Worm (Caenorhabditis elegans) whole organism, L4 larva: ENCODE measurements around the gene ceh-91.

ENCODE experiments used
- F10B5.3 ChIP-seq: sonication (generic microtip); optimal IDR thresholded peaks from 2 replicates; lab custom pipeline; 2016; ENCODE audit warnings: mild to moderate bottlenecking, missing genetic modification characterization, missing compliant biosample characterization
- F26F4.8 ChIP-seq: fragments of 200-800 bp; sonication (Bioruptor generic); conservative IDR thresholded peaks from 2 replicates; pipeline ENCODE4 v1.3.6; 2022; ENCODE audit warnings: missing genetic modification characterization, missing compliant biosample characterization
- F44E2.7 ChIP-seq: fragments of 200-800 bp; sonication (Bioruptor generic); IDR thresholded peaks from 2 replicates; pipeline ENCODE4 v2.1.2; 2022; ENCODE audit warnings: missing genetic modification characterization, missing compliant biosample characterization
- R02D3.7 ChIP-seq: fragments of 150-350 bp; sonication (generic microtip); optimal IDR thresholded peaks from 3 replicates; lab custom pipeline; 2014; ENCODE audit warnings: missing biosample characterization, missing genetic modification characterization
- T20F7.1 ChIP-seq: fragments of 200-800 bp; sonication (Bioruptor generic); optimal IDR thresholded peaks from 2 replicates; lab custom pipeline; 2018; ENCODE audit warnings: mild to moderate bottlenecking, missing genetic modification characterization, missing compliant biosample characterization
- Y48G9A.11 ChIP-seq: fragments of 200-800 bp; sonication (Bioruptor generic); IDR thresholded peaks from 2 replicates; pipeline ENCODE4 v1.3.6; 2022; ENCODE audit warnings: missing genetic modification reagents, missing genetic modification characterization, missing compliant biosample characterization
- Y5F2A.4 ChIP-seq: fragments of 200-800 bp; sonication (Bioruptor generic); optimal IDR thresholded peaks from 2 replicates; lab custom pipeline; 2018; ENCODE audit warnings: mild to moderate bottlenecking, missing genetic modification characterization, missing compliant biosample characterization
- Y75B8A.6 ChIP-seq: fragments of 200-800 bp; sonication (Bioruptor generic); IDR thresholded peaks from 2 replicates; pipeline ENCODE4 v1.3.6; 2022; ENCODE audit warnings: missing genetic modification reagents, missing genetic modification characterization, missing compliant biosample characterization
- ZK337.2 ChIP-seq: fragments of 200-800 bp; sonication (Bioruptor generic); IDR thresholded peaks from 2 replicates; pipeline ENCODE4 v1.3.6; 2022; ENCODE audit warnings: missing genetic modification reagents, missing genetic modification characterization, missing compliant biosample characterization
- aly-2 ChIP-seq: sonication (generic microtip); optimal IDR thresholded peaks from 2 replicates; lab custom pipeline; 2018; ENCODE audit warnings: missing biosample characterization, missing genetic modification characterization
- arid-1 ChIP-seq: fragments of 200-800 bp; sonication (Bioruptor generic); conservative IDR thresholded peaks from 2 replicates; pipeline ENCODE4 v1.3.6; 2022; ENCODE audit warnings: missing genetic modification reagents, missing genetic modification characterization, missing compliant biosample characterization
- attf-4 ChIP-seq: sonication (generic microtip); optimal IDR thresholded peaks from 3 replicates; lab custom pipeline; 2017; ENCODE audit warnings: missing biosample characterization, missing genetic modification characterization
- ceh-20 ChIP-seq: fragments of 200-800 bp; sonication (Bioruptor generic); IDR thresholded peaks from 2 replicates; pipeline ENCODE4 v1.3.6; 2022; ENCODE audit warnings: missing genetic modification reagents, missing genetic modification characterization, missing compliant biosample characterization
- ceh-28 ChIP-seq: fragments of 150-350 bp; optimal IDR thresholded peaks from 2 replicates; lab custom pipeline; 2014; ENCODE audit warnings: missing biosample characterization, missing genetic modification reagents, missing genetic modification characterization
- dmd-6 ChIP-seq: fragments of 200-800 bp; sonication (Bioruptor generic); IDR thresholded peaks from 2 replicates; pipeline ENCODE4 v1.3.6; 2022; ENCODE audit warnings: missing genetic modification reagents, missing genetic modification characterization, missing compliant biosample characterization
- dpl-1 ChIP-seq: fragments of 150-350 bp; optimal IDR thresholded peaks from 2 replicates; lab custom pipeline; 2014; ENCODE audit warnings: missing biosample characterization, missing genetic modification reagents, missing genetic modification characterization
- dve-1 ChIP-seq: sonication (generic microtip); optimal IDR thresholded peaks from 2 replicates; lab custom pipeline; 2017; ENCODE audit warnings: antibody characterized with exemption, mild to moderate bottlenecking, missing genetic modification characterization, missing compliant biosample characterization; ENCODE audit not compliant: insufficient read depth
- egl-27 ChIP-seq: sonication (generic microtip); optimal IDR thresholded peaks from 3 replicates; lab custom pipeline; 2017; ENCODE audit warnings: missing biosample characterization, missing genetic modification reagents, missing genetic modification characterization
- gei-8 ChIP-seq: fragments of 200-800 bp; sonication (Bioruptor generic); optimal IDR thresholded peaks from 2 replicates; lab custom pipeline; 2018; ENCODE audit warnings: mild to moderate bottlenecking, missing genetic modification characterization, missing compliant biosample characterization
- hif-1 ChIP-seq, 2 experiments: sonication (generic microtip); optimal IDR thresholded peaks; 2 replicates each; lab custom pipeline; 2016 to 2017; ENCODE audit warnings: missing compliant biosample characterization in 2 of 2, missing genetic modification characterization in 2 of 2, missing genetic modification reagents in 2 of 2, missing genotype in 2 of 2, mild to moderate bottlenecking in 1 of 2
- hlh-11 ChIP-seq: fragments of 200-800 bp; sonication (Bioruptor generic); optimal IDR thresholded peaks from 2 replicates; lab custom pipeline; 2018; ENCODE audit warnings: mild to moderate bottlenecking, missing genetic modification characterization, missing compliant biosample characterization
- hlh-30 ChIP-seq: sonication (generic microtip); optimal IDR thresholded peaks from 2 replicates; lab custom pipeline; 2017; ENCODE audit warnings: antibody characterized with exemption, mild to moderate bottlenecking, missing genetic modification characterization, missing compliant biosample characterization; ENCODE audit not compliant: insufficient read depth
- hmg-1.1 ChIP-seq: fragments of 200-800 bp; sonication (Bioruptor generic); IDR thresholded peaks from 2 replicates; pipeline ENCODE4 v1.3.6; 2022; ENCODE audit warnings: missing genetic modification reagents, missing genetic modification characterization, missing compliant biosample characterization
- lin-38 ChIP-seq: fragments of 200-800 bp; sonication (Bioruptor generic); IDR thresholded peaks from 2 replicates; pipeline ENCODE4 v1.3.6; 2022; ENCODE audit warnings: missing genetic modification reagents, missing genetic modification characterization, missing compliant biosample characterization
- lir-3 ChIP-seq: sonication (generic microtip); optimal IDR thresholded peaks from 2 replicates; lab custom pipeline; 2016; ENCODE audit warnings: mild to moderate bottlenecking, missing genetic modification characterization, missing compliant biosample characterization
- lsy-2 ChIP-seq, 2 experiments: fragments of 150-350 bp in 1 of 2; sonication (generic microtip) in 1 of 2; optimal IDR thresholded peaks; 2 replicates each; lab custom pipeline; 2014 to 2017; ENCODE audit warnings: missing biosample characterization in 2 of 2, missing genetic modification characterization in 2 of 2
- mxl-3 ChIP-seq: fragments of 200-800 bp; sonication (Bioruptor generic); optimal IDR thresholded peaks from 2 replicates; lab custom pipeline; 2018; ENCODE audit warnings: mild to moderate bottlenecking, missing genetic modification characterization, missing compliant biosample characterization
- nhr-237 ChIP-seq: sonication (generic microtip); optimal IDR thresholded peaks from 2 replicates; lab custom pipeline; 2017; ENCODE audit warnings: missing biosample characterization, missing genetic modification characterization
- nhr-28 ChIP-seq: fragments of 150-350 bp; optimal IDR thresholded peaks from 2 replicates; lab custom pipeline; 2014; ENCODE audit warnings: missing biosample characterization, missing genetic modification characterization
- nhr-41 ChIP-seq: fragments of 200-800 bp; sonication (Bioruptor generic); IDR thresholded peaks from 2 replicates; pipeline ENCODE4 v1.3.6; 2022; ENCODE audit warnings: missing genetic modification reagents, missing genetic modification characterization, missing compliant biosample characterization
- nhr-42 ChIP-seq: fragments of 200-800 bp; sonication (Bioruptor generic); IDR thresholded peaks from 2 replicates; pipeline ENCODE4 v1.3.6; 2022; ENCODE audit warnings: missing genetic modification characterization, missing compliant biosample characterization
- nhr-48 ChIP-seq: sonication (generic microtip); optimal IDR thresholded peaks from 2 replicates; lab custom pipeline; 2016; ENCODE audit warnings: mild to moderate bottlenecking, missing genetic modification characterization, missing compliant biosample characterization
- nhr-6 ChIP-seq: fragments of 150-350 bp; optimal IDR thresholded peaks from 2 replicates; lab custom pipeline; 2014; ENCODE audit warnings: missing biosample characterization, missing genetic modification characterization
- nhr-76 ChIP-seq: fragments of 150-350 bp; optimal IDR thresholded peaks from 2 replicates; lab custom pipeline; 2014; ENCODE audit warnings: missing biosample characterization, missing genetic modification characterization
- pha-4 ChIP-seq, 2 experiments: fragments of 150-350 bp in 1 of 2; fragments of 200-800 bp in 1 of 2; sonication (Bioruptor generic) in 1 of 2; IDR thresholded peaks in 1 of 2; optimal IDR thresholded peaks in 1 of 2; 2 replicates each; pipeline versions ENCODE4 v1.3.6 to Lab custom; 2014 to 2022; ENCODE audit warnings: missing genetic modification characterization in 2 of 2, missing genetic modification reagents in 2 of 2, missing biosample characterization in 1 of 2, missing compliant biosample characterization in 1 of 2
- skn-1 ChIP-seq: fragments of 150-350 bp; optimal IDR thresholded peaks from 2 replicates; lab custom pipeline; 2014; ENCODE audit warnings: missing biosample characterization, missing genetic modification characterization
- spr-1 ChIP-seq: sonication (generic microtip); optimal IDR thresholded peaks from 2 replicates; lab custom pipeline; 2016; ENCODE audit warnings: mild to moderate bottlenecking, missing genetic modification characterization, missing compliant biosample characterization
- spr-3 ChIP-seq: fragments of 200-800 bp; sonication (Bioruptor generic); optimal IDR thresholded peaks from 2 replicates; lab custom pipeline; 2018; ENCODE audit warnings: mild to moderate bottlenecking, missing genetic modification characterization, missing compliant biosample characterization
- tag-97 ChIP-seq: fragments of 200-800 bp; sonication (Bioruptor generic); IDR thresholded peaks from 2 replicates; pipeline ENCODE4 v1.3.6; 2022; ENCODE audit warnings: missing genetic modification characterization, missing compliant biosample characterization
- unc-39 ChIP-seq: sonication (generic microtip); optimal IDR thresholded peaks from 2 replicates; lab custom pipeline; 2017; ENCODE audit warnings: missing biosample characterization, missing genetic modification characterization
- zfp-3 ChIP-seq: fragments of 200-800 bp; sonication (Bioruptor generic); conservative IDR thresholded peaks from 2 replicates; pipeline ENCODE4 v1.3.6; 2022; ENCODE audit warnings: missing genetic modification reagents, missing genetic modification characterization, missing compliant biosample characterization
- zip-11 ChIP-seq: fragments of 200-800 bp; sonication (Bioruptor generic); IDR thresholded peaks from 2 replicates; pipeline ENCODE4 v1.3.6; 2022; ENCODE audit warnings: missing genetic modification characterization, missing compliant biosample characterization

ceh-91 gene

DNA sequence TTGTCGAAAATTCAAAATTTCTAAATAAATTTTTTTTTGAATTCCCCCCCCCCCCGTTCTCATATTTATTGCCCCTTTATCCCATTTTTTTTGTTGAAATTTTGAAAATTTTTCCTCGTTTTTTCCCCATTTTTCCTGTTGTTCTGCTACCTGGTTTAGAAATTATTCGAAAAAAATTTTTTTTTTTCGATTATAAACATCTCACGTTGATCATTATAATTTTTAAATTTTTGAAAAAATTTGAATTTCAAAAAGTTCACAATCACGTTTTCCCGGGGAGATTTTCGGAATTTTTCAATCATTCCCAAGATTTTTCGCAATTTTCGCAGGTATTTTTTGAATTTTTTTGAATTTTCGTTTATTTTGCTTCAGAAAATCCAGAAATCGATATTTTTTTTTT, 27.6 kb upstream of the ceh-91 start, which contains the start of gene Y66D12A.3:
TSS of gene Y66D12A.3 (plus strand) at position 301 of the 400 bp plus-strand sequence.
- TF ChIP-seq Y48G9A.11 (GFP tag; lab: Robert Waterston, UW), result no peak
- TF ChIP-seq aly-2 (tag; lab: Kevin White, UChicago), result no peak
- no peak for TF ChIP-seq zfp-3
- no peak for TF ChIP-seq ceh-20 (GFP tag; lab: Robert Waterston, UW)
- TF ChIP-seq skn-1, result no peak
- TF ChIP-seq ZK337.2 (GFP tag; lab: Robert Waterston, UW), result no peak
- no peak for TF ChIP-seq hmg-1.1 (GFP tag; lab: Robert Waterston, UW)
- no peak for TF ChIP-seq mxl-3 (GFP tag; lab: Kevin White, UChicago)
- TF ChIP-seq nhr-237 (tag; lab: Kevin White, UChicago), result no peak
- TF ChIP-seq nhr-28 (tag; lab: Kevin White, UChicago), result no peak
- no peak for TF ChIP-seq nhr-48 (tag; lab: Kevin White, UChicago)
- TF ChIP-seq lsy-2 (tag; optimal IDR thresholded peaks at IDR 0.05; lab: Kevin White, UChicago), result no peak
- no peak for TF ChIP-seq arid-1 (GFP tag; lab: Robert Waterston, UW)
- TF ChIP-seq pha-4 (GFP tag; IDR thresholded peaks at IDR 0.05; lab: Robert Waterston, UW), result no peak
- TF ChIP-seq pha-4 (tag; optimal IDR thresholded peaks at IDR 0.05; lab: Kevin White, UChicago), result no peak

DNA sequence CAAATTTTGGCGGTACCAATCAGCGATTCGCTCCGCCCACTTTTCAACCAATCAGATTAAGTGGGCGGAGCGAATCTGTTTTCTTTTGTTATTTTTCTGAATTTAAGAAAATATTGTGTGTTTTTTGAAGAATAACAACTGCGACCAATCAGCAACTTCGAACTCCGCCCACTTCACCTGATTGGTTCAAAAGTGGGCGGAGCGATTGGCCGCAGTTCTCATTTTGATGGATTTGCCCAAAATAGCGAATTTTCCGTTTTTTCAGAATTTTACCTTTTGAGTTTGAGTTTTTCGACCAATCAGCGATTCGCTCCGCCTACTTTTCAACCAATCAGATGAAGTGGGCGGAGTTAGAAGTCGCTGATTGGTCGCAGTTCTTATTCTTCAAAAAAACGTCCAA, 27.2 kb upstream of the ceh-91 start:
- no peak for TF ChIP-seq egl-27 (tag; lab: Kevin White, UChicago)
- no peak for TF ChIP-seq zfp-3
- no peak for TF ChIP-seq dve-1 (tag; lab: Kevin White, UChicago)
- TF ChIP-seq F10B5.3 (tag; lab: Kevin White, UChicago), result no peak
- no peak for TF ChIP-seq T20F7.1
- no peak for TF ChIP-seq F26F4.8
- TF ChIP-seq Y5F2A.4 (GFP tag; lab: Kevin White, UChicago), result no peak
- TF ChIP-seq dmd-6 (GFP tag; lab: Robert Waterston, UW), result no peak
- TF ChIP-seq gei-8 (GFP tag; lab: Kevin White, UChicago), result no peak
- no peak for TF ChIP-seq spr-1 (tag; lab: Kevin White, UChicago)
- no peak for TF ChIP-seq Y75B8A.6 (GFP tag; lab: Robert Waterston, UW)
- no peak for TF ChIP-seq tag-97 (GFP tag; lab: Robert Waterston, UW)
- no peak for TF ChIP-seq dpl-1
- TF ChIP-seq spr-3 (GFP tag; lab: Kevin White, UChicago), result no peak
- TF ChIP-seq lir-3 (tag; lab: Kevin White, UChicago), result no peak
- TF ChIP-seq attf-4 (tag; lab: Kevin White, UChicago), result no peak
- TF ChIP-seq hlh-30 (tag; lab: Kevin White, UChicago), result no peak

DNA sequence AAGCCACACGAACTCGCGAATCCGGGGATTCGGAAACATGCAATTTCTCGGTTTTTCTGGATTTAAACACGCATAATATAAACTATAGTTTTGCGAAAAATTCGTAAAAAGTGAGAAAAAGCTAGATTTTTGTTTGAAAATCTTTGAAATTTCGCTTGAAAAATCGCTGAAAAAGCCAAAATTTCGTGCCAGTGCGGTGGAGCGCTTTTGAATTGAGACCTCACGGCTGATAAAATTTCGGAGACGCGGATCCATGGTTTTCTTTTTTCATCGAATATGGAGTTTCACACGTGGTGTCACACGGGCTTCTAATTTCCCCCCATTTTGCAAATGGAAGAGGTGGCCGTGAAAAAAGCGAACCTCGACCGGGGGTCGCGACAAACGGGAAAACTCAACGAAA, 26.3 kb upstream of the ceh-91 start:
- TF ChIP-seq hlh-11 (tag; lab: Kevin White, UChicago) (no peak), lin-38 (GFP tag; lab: Robert Waterston, UW) (peak; percentile 80)

DNA sequence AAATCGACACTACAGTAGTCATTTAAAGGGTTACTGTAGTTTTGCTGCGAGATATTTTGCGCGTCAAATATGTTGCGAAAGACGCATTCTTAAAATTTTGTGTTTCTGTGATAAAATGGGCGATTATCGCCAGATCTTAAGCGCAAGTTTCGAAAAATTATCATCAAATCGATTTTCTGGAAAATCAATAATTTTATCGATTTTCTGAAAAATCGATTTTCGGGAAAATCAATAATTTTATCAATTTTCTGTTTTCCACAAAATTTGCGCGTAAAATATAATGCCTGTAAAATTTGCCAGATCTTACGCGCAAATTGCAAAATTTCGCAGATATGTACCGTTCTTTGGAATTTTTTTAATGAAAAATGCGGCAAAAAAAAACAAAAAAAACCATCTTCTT, 24.4 kb upstream of the ceh-91 start:
- peak; percentile 84 for TF ChIP-seq ceh-28
- no peak for TF ChIP-seq nhr-6

DNA sequence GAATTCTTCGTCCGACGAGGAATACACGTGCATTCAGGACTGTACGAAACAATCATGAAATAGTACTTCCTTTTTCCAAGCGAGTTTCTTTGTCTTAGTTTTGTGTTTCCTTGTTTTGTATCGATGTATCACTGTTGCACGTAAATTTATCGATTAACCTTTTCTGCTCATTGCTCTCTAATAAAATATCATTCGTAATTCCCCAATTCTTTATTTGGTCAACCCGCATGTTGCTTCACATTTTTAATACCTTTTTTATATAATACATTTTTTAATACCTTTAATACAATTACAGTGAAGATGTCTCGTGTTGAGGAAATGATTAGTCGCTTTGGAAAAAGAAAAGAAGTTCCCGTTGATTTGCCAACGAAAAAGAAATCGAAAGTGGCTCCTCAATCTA, 8.7 kb upstream of the ceh-91 start, which contains the start of gene Y66D12A.1:
TSS of gene Y66D12A.1 (plus strand) at position 301 of the 400 bp plus-strand sequence.
- TF ChIP-seq zip-11 (GFP tag; lab: Robert Waterston, UW), result no peak
- no peak for TF ChIP-seq hif-1 (tag; optimal IDR thresholded peaks at IDR 0.05; lab: Kevin White, UChicago)
- no peak for TF ChIP-seq egl-27 (tag; lab: Kevin White, UChicago)
- TF ChIP-seq Y75B8A.6 (GFP tag; lab: Robert Waterston, UW), result no peak
- no peak for TF ChIP-seq unc-39 (tag; lab: Kevin White, UChicago)
- no peak for TF ChIP-seq F44E2.7 (GFP tag; lab: Robert Waterston, UW)
- TF ChIP-seq R02D3.7 (tag; lab: Kevin White, UChicago), result no peak
- no peak for TF ChIP-seq nhr-42
- TF ChIP-seq nhr-76 (tag; lab: Kevin White, UChicago), result no peak
- no peak for TF ChIP-seq hmg-1.1 (GFP tag; lab: Robert Waterston, UW)
- no peak for TF ChIP-seq nhr-41 (GFP tag; lab: Robert Waterston, UW)
- TF ChIP-seq, all 104 proteins: peak for 0
